Worm (Caenorhabditis elegans) whole organism, L4 larva: ENCODE results near the gene str-101.

Experiments
- F49E8.2 ChIP-seq: sonication (generic microtip); optimal IDR thresholded peaks from 2 replicates; lab custom pipeline; 2016; ENCODE audit warnings: missing compliant biosample characterization, mild to moderate bottlenecking, missing genetic modification characterization, borderline replicate concordance
- R02D3.7 ChIP-seq: fragments of 150-350 bp; sonication (generic microtip); optimal IDR thresholded peaks from 3 replicates; lab custom pipeline; 2014; ENCODE audit warnings: missing biosample characterization, missing genetic modification characterization
- Y105C5A.15 ChIP-seq: fragments of 200-800 bp; sonication (Bioruptor generic); IDR thresholded peaks from 2 replicates; pipeline ENCODE4 v1.3.6; 2022; ENCODE audit warnings: missing genetic modification characterization, missing compliant biosample characterization
- Y48G9A.11 ChIP-seq: fragments of 200-800 bp; sonication (Bioruptor generic); IDR thresholded peaks from 2 replicates; pipeline ENCODE4 v1.3.6; 2022; ENCODE audit warnings: missing genetic modification reagents, missing genetic modification characterization, missing compliant biosample characterization
- ZK337.2 ChIP-seq: fragments of 200-800 bp; sonication (Bioruptor generic); IDR thresholded peaks from 2 replicates; pipeline ENCODE4 v1.3.6; 2022; ENCODE audit warnings: missing genetic modification reagents, missing genetic modification characterization, missing compliant biosample characterization
- ZK546.5 ChIP-seq, 2 experiments: sonication (generic microtip); optimal IDR thresholded peaks; 2 replicates each; lab custom pipeline; 2017; ENCODE audit warnings: missing biosample characterization in 2 of 2, missing genetic modification characterization in 2 of 2
- aha-1 ChIP-seq: fragments of 150-350 bp; peaks from one replicate; lab custom pipeline; 2014; ENCODE audit warnings: missing biosample characterization, missing genetic modification characterization
- ceh-62 ChIP-seq: sonication (generic microtip); optimal IDR thresholded peaks from 2 replicates; lab custom pipeline; 2017; ENCODE audit warnings: missing biosample characterization, missing genetic modification characterization
- ceh-82 ChIP-seq: sonication (generic microtip); optimal IDR thresholded peaks from 2 replicates; lab custom pipeline; 2017; ENCODE audit warnings: missing biosample characterization, missing genetic modification characterization
- daf-19 ChIP-seq: fragments of 200-800 bp; sonication (Bioruptor generic); conservative IDR thresholded peaks from 2 replicates; pipeline ENCODE4 v1.3.6; 2022; ENCODE audit warnings: missing genetic modification characterization, missing compliant biosample characterization
- daf-8 ChIP-seq: fragments of 200-800 bp; sonication (Bioruptor generic); IDR thresholded peaks from 2 replicates; pipeline ENCODE4 v1.3.6; 2022; ENCODE audit warnings: missing genetic modification characterization, missing compliant biosample characterization
- dmd-8 ChIP-seq: fragments of 200-800 bp; sonication (Bioruptor generic); IDR thresholded peaks from 2 replicates; pipeline ENCODE4 v1.3.6; 2022; ENCODE audit warnings: missing genetic modification characterization, missing compliant biosample characterization
- dpl-1 ChIP-seq: fragments of 150-350 bp; optimal IDR thresholded peaks from 2 replicates; lab custom pipeline; 2014; ENCODE audit warnings: missing biosample characterization, missing genetic modification reagents, missing genetic modification characterization
- egl-43 ChIP-seq: fragments of 200-800 bp; sonication (Bioruptor generic); IDR thresholded peaks from 2 replicates; pipeline ENCODE4 v1.3.6; 2022; ENCODE audit warnings: missing genetic modification reagents, missing genetic modification characterization, missing compliant biosample characterization
- gei-8 ChIP-seq: fragments of 200-800 bp; sonication (Bioruptor generic); optimal IDR thresholded peaks from 2 replicates; lab custom pipeline; 2018; ENCODE audit warnings: mild to moderate bottlenecking, missing genetic modification characterization, missing compliant biosample characterization
- lim-7 ChIP-seq: fragments of 200-800 bp; sonication (Bioruptor generic); IDR thresholded peaks from 2 replicates; pipeline ENCODE4 v1.3.6; 2022; ENCODE audit warnings: missing genetic modification characterization, missing compliant biosample characterization
- lin-39 ChIP-seq: fragments of 150-350 bp; optimal IDR thresholded peaks from 2 replicates; lab custom pipeline; 2014; ENCODE audit warnings: missing biosample characterization, missing genetic modification reagents, missing genetic modification characterization
- lsy-2 ChIP-seq, 2 experiments: fragments of 150-350 bp in 1 of 2; sonication (generic microtip) in 1 of 2; optimal IDR thresholded peaks; 2 replicates each; lab custom pipeline; 2014 to 2017; ENCODE audit warnings: missing biosample characterization in 2 of 2, missing genetic modification characterization in 2 of 2
- madf-5 ChIP-seq, 2 experiments: fragments of 200-800 bp; sonication (Bioruptor generic); IDR thresholded peaks; 2 replicates each; pipeline ENCODE4 v1.3.6; 2022; ENCODE audit warnings: missing compliant biosample characterization in 2 of 2, missing genetic modification characterization in 2 of 2
- madf-9 ChIP-seq: fragments of 200-800 bp; sonication (Bioruptor generic); conservative IDR thresholded peaks from 2 replicates; pipeline ENCODE4 v1.3.6; 2022; ENCODE audit warnings: missing genetic modification reagents, missing genetic modification characterization, missing compliant biosample characterization
- mxl-3 ChIP-seq: fragments of 200-800 bp; sonication (Bioruptor generic); optimal IDR thresholded peaks from 2 replicates; lab custom pipeline; 2018; ENCODE audit warnings: mild to moderate bottlenecking, missing genetic modification characterization, missing compliant biosample characterization
- nhr-10 ChIP-seq: fragments of 150-350 bp; optimal IDR thresholded peaks from 2 replicates; lab custom pipeline; 2014; ENCODE audit warnings: missing biosample characterization, missing genetic modification characterization
- nhr-102 ChIP-seq: sonication (generic microtip); optimal IDR thresholded peaks from 2 replicates; lab custom pipeline; 2016; ENCODE audit warnings: mild to moderate bottlenecking, missing genetic modification characterization, moderate library complexity, missing compliant biosample characterization
- nhr-111 ChIP-seq: fragments of 200-800 bp; sonication (Bioruptor generic); optimal IDR thresholded peaks from 2 replicates; lab custom pipeline; 2018; ENCODE audit warnings: mild to moderate bottlenecking, missing genetic modification characterization, missing compliant biosample characterization
- nhr-6 ChIP-seq: fragments of 150-350 bp; optimal IDR thresholded peaks from 2 replicates; lab custom pipeline; 2014; ENCODE audit warnings: missing biosample characterization, missing genetic modification characterization
- nhr-77 ChIP-seq: fragments of 150-350 bp; optimal IDR thresholded peaks from 2 replicates; lab custom pipeline; 2014; ENCODE audit warnings: missing biosample characterization, missing genetic modification characterization
- pqm-1 ChIP-seq: sonication (generic microtip); optimal IDR thresholded peaks from 2 replicates; lab custom pipeline; 2017; ENCODE audit warnings: missing biosample characterization, missing genetic modification characterization
- rbr-2 ChIP-seq: sonication (generic microtip); optimal IDR thresholded peaks from 2 replicates; lab custom pipeline; 2016; ENCODE audit warnings: missing genotype, missing genetic modification characterization, missing compliant biosample characterization
- sdz-12 ChIP-seq: fragments of 200-800 bp; sonication (Bioruptor generic); optimal IDR thresholded peaks from 2 replicates; lab custom pipeline; 2018; ENCODE audit warnings: mild to moderate bottlenecking, missing genetic modification characterization, missing compliant biosample characterization
- snpc-1.2 ChIP-seq: fragments of 200-800 bp; sonication (Bioruptor generic); IDR thresholded peaks from 2 replicates; pipeline ENCODE4 v1.3.6; 2022; ENCODE audit warnings: missing genetic modification reagents, missing genetic modification characterization, missing compliant biosample characterization
- tag-97 ChIP-seq: fragments of 200-800 bp; sonication (Bioruptor generic); IDR thresholded peaks from 2 replicates; pipeline ENCODE4 v1.3.6; 2022; ENCODE audit warnings: missing genetic modification characterization, missing compliant biosample characterization
- unc-62 ChIP-seq, 3 experiments: fragments of 150-350 bp in 1 of 3; sonication (generic microtip); optimal IDR thresholded peaks in 2 of 3; peaks in 1 of 3; 1 replicate in 1 of 3; 2 replicates in 2 of 3; lab custom pipeline; 2014 to 2017; ENCODE audit warnings: missing biosample characterization in 3 of 3, missing genetic modification characterization in 3 of 3, missing genetic modification reagents in 3 of 3, missing genotype in 1 of 3
- zfp-2 ChIP-seq: sonication (generic microtip); optimal IDR thresholded peaks from 2 replicates; lab custom pipeline; 2016; ENCODE audit warnings: mild to moderate bottlenecking, missing genetic modification characterization, missing compliant biosample characterization

Gene str-101

ce11 chrV:15730459-15730858 lies 18.7 kb upstream of the str-101 start, which contains the start of gene Y6E2A.10 (continued):
- TF ChIP-seq F49E8.2 (tag; lab: Kevin White, UChicago) (no peak), rbr-2 (tag; lab: Kevin White, UChicago) (no peak)

DNA sequence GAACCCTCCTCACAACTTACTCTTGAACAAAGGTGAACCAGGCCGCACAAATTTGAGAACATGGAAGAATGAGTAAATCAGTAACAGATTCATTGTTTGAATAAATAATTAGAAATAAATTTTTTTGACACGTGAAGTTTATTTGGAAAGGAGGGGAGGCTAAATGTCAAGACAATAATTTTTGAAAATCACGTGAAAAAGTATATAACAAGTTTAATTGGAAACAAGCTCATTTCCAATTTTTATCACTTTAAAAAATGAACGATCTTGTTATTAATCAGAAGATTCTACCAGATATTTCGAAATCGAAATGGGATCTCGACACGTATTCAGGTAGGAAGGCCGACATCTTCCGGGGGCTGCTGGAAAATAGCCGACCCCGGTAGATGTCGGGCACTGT lies 14.8 kb upstream of the str-101 start, which contains the start of the genes irld-57 and sfxn-1.3:
Gene irld-57, minus strand, starts transcription at position 101 of the 400 bp plus-strand sequence.
Gene sfxn-1.3, plus strand, starts transcription at position 232 of the 400 bp plus-strand sequence.
- TF ChIP-seq Y48G9A.11 (GFP tag; lab: Robert Waterston, UW) (no peak), nhr-102 (tag; lab: Kevin White, UChicago) (no peak), unc-62 (GFP tag; optimal IDR thresholded peaks at IDR 0.05 in 1 of 2; lab: Kevin White, UChicago) (no peak), unc-62 (tag; optimal IDR thresholded peaks at IDR 0.05; lab: Kevin White, UChicago) (no peak), ceh-62 (no peak), madf-5 (GFP tag; IDR thresholded peaks at IDR 0.05; lab: Robert Waterston, UW) (no peak), ZK337.2 (GFP tag; lab: Robert Waterston, UW) (no peak), daf-19 (GFP tag; lab: Robert Waterston, UW) (no peak), daf-8 (GFP tag; lab: Robert Waterston, UW) (no peak), mxl-3 (no peak)

DNA sequence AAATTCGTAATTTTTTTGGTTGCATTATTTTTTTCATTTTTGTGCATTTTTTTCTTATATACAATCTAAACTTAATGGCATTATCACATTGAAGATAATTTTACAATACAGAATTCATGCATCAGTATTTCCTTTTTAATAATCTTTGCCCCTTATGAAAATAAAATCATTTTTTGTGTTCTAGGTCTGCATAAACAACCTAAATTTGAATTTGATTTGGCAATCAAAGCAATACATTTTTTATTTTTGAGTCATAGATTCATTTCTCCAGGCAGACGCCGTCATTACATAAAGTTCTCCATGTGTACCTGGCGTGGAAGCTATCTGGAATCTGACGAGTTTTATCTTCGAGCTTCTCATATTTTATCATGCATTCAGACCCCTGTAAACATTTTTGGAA lies 10.1 kb upstream of the str-101 start, which contains the start of gene srh-140:
Gene srh-140, plus strand, starts transcription at position 301 of the 400 bp plus-strand sequence.
- TF ChIP-seq gei-8: no peak
- TF ChIP-seq dpl-1: no peak
- TF ChIP-seq ceh-62: no peak
- TF ChIP-seq lsy-2 (tag; optimal IDR thresholded peaks at IDR 0.05; lab: Kevin White, UChicago): no peak
- no peak for TF ChIP-seq nhr-6 (tag; lab: Kevin White, UChicago)
- TF ChIP-seq lin-39 (tag; lab: Kevin White, UChicago): no peak
- no peak for TF ChIP-seq Y105C5A.15 (GFP tag; lab: Robert Waterston, UW)
- no peak for TF ChIP-seq tag-97
- TF ChIP-seq zfp-2: no peak
- TF ChIP-seq madf-9 (GFP tag; lab: Robert Waterston, UW): no peak
- TF ChIP-seq sdz-12 (GFP tag; lab: Kevin White, UChicago): no peak
- no peak for TF ChIP-seq nhr-111 (GFP tag; lab: Kevin White, UChicago)
- no peak for TF ChIP-seq nhr-10 (tag; lab: Kevin White, UChicago)

DNA sequence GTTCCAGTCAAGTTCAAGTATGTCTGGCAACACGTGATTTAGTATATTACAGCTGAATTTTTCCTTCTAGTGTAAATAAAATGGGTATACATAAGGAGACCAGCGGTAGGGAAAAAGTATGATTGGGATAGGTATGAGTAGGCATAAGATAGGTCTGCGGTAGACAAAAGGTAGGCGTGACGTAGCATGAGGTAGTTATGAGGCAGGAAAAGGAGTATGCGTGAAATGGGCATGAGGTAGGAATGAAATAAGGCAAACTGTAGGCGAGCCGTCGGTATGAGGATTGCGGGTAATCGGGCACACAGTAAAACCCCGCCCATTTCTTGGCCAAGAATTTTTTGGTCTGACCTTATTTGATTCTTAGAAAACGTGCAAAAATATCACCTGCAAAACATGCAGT lies 9.6 kb upstream of the str-101 start:
- TF ChIP-seq rbr-2 (tag; lab: Kevin White, UChicago) (no peak), R02D3.7 (no peak), snpc-1.2 (no peak), dpl-1 (no peak), aha-1 (tag; lab: Kevin White, UChicago) (peak; percentile 24)

ce11 chrV:15719570-15719969 lies 7.8 kb upstream of the str-101 start, which contains the start of gene Y6E2A.7:
Y6E2A.7 (plus strand) TSS chrV:15719870.
- TF ChIP-seq pqm-1: no peak
- TF ChIP-seq egl-43 (GFP tag; lab: Robert Waterston, UW): no peak
- TF ChIP-seq lsy-2 (tag; optimal IDR thresholded peaks at IDR 0.05; lab: Kevin White, UChicago): no peak
- TF ChIP-seq ZK546.5 (tag; optimal IDR thresholded peaks at IDR 0.05; lab: Kevin White, UChicago): no peak
- TF ChIP-seq sdz-12 (GFP tag; lab: Kevin White, UChicago): no peak
- TF ChIP-seq ceh-82 (tag; lab: Kevin White, UChicago): no peak
- no peak for TF ChIP-seq daf-8 (GFP tag; lab: Robert Waterston, UW)
- TF ChIP-seq gei-8: no peak
- TF ChIP-seq nhr-77 (tag; lab: Kevin White, UChicago): no peak
- no peak for TF ChIP-seq lim-7

- TF ChIP-seq nhr-10 (tag; lab: Kevin White, UChicago): no peak
- TF ChIP-seq ceh-62: no peak
- TF ChIP-seq dmd-8 (GFP tag; lab: Robert Waterston, UW): no peak
- peak in 1 of 2 experiments; percentile 18 for TF ChIP-seq unc-62 (GFP tag; optimal IDR thresholded peaks at IDR 0.05 in 1 of 2; lab: Kevin White, UChicago)
- TF ChIP-seq unc-62 (tag; optimal IDR thresholded peaks at IDR 0.05; lab: Kevin White, UChicago): no peak
- no peak for TF ChIP-seq Y105C5A.15 (GFP tag; lab: Robert Waterston, UW)
Measured at ce11 chrV:15718562-15718961, 6.8 kb upstream of the str-101 start, which contains the start of gene Y6E2A.5. Y6E2A.5 (minus strand) TSS chrV:15718662.
